Fruit fly (Drosophila melanogaster) whole organism, adult: ENCODE data around the gene bi.
A peak's percentile ranks its signal among the peaks of the same experiment; 100 is the strongest.

Experiments
- CG11617 ChIP-seq: fragments of 200-800 bp; sonication (Bioruptor generic); optimal IDR thresholded peaks from 2 replicates; lab custom pipeline; 2017; ENCODE audit warnings: mild to moderate bottlenecking, missing biosample characterization, missing genetic modification reagents, missing genetic modification characterization
- CG12768 ChIP-seq: fragments of 200-800 bp; sonication (Bioruptor generic); optimal IDR thresholded peaks from 2 replicates; lab custom pipeline; 2017; ENCODE audit warnings: missing biosample characterization, missing genetic modification characterization, mild to moderate bottlenecking, moderate library complexity, missing genetic modification reagents
- CG14711 ChIP-seq: fragments of 200-800 bp; sonication (Bioruptor generic); optimal IDR thresholded peaks from 2 replicates; lab custom pipeline; 2018; ENCODE audit warnings: missing biosample characterization, mild to moderate bottlenecking, missing genetic modification characterization, moderate library complexity
- CG1620 ChIP-seq: fragments of 200-800 bp; sonication (Bioruptor generic); optimal IDR thresholded peaks from 2 replicates; lab custom pipeline; 2016; ENCODE audit warnings: missing biosample characterization, missing genetic modification characterization
- CG33017 ChIP-seq: fragments of 200-800 bp; sonication (Bioruptor generic); optimal IDR thresholded peaks from 2 replicates; lab custom pipeline; 2018; ENCODE audit warnings: missing biosample characterization, mild to moderate bottlenecking, missing genetic modification characterization, moderate library complexity
- CG5204 ChIP-seq: fragments of 200-800 bp; sonication (Bioruptor generic); optimal IDR thresholded peaks from 2 replicates; lab custom pipeline; 2016; ENCODE audit warnings: missing biosample characterization, missing genetic modification characterization
- CG7045 ChIP-seq: fragments of 200-800 bp; sonication (Bioruptor generic); optimal IDR thresholded peaks from 2 replicates; lab custom pipeline; 2017; ENCODE audit warnings: missing biosample characterization, mild to moderate bottlenecking, missing genetic modification characterization
- CG7101 ChIP-seq: fragments of 200-800 bp; sonication (Bioruptor generic); optimal IDR thresholded peaks from 2 replicates; lab custom pipeline; 2018; ENCODE audit warnings: missing biosample characterization, mild to moderate bottlenecking, missing genetic modification characterization, moderate library complexity
- Clk ChIP-seq: fragments of 200-800 bp; sonication (Bioruptor generic); optimal IDR thresholded peaks from 2 replicates; lab custom pipeline; 2017; ENCODE audit warnings: missing biosample characterization, missing genetic modification characterization
- Crg-1 ChIP-seq: fragments of 200-800 bp; sonication (Bioruptor generic); optimal IDR thresholded peaks from 2 replicates; lab custom pipeline; 2016; ENCODE audit warnings: missing biosample characterization, missing genetic modification characterization
- Hr96 ChIP-seq: fragments of 200-800 bp; sonication (Bioruptor generic); optimal IDR thresholded peaks from 2 replicates; lab custom pipeline; 2016; ENCODE audit warnings: missing biosample characterization, missing genetic modification characterization
- Mnt ChIP-seq: fragments of 200-800 bp; sonication (Bioruptor generic); optimal IDR thresholded peaks from 2 replicates; lab custom pipeline; 2016; ENCODE audit warnings: missing biosample characterization, mild to moderate bottlenecking, missing genetic modification characterization
- bab1 ChIP-seq: fragments of 200-800 bp; sonication (Bioruptor generic); optimal IDR thresholded peaks from 3 replicates; lab custom pipeline; 2019; ENCODE audit warnings: missing biosample characterization, mild to moderate bottlenecking, missing genetic modification characterization, moderate library complexity
- cic ChIP-seq: fragments of 200-800 bp; sonication (Bioruptor generic); optimal IDR thresholded peaks from 2 replicates; lab custom pipeline; 2017; ENCODE audit warnings: missing biosample characterization, mild to moderate bottlenecking, missing genetic modification characterization, moderate library complexity
- cnc ChIP-seq, 2 experiments: fragments of >200 bp; optimal IDR thresholded peaks; 2 replicates each; lab custom pipeline; 2017
- kay ChIP-seq: fragments of 200-800 bp; sonication (Bioruptor generic); peaks from one replicate; lab custom pipeline; 2016; ENCODE audit warnings: missing biosample characterization, missing genetic modification characterization, borderline replicate concordance
- ovo ChIP-seq: fragments of 200-800 bp; sonication (Bioruptor generic); optimal IDR thresholded peaks from 2 replicates; lab custom pipeline; 2016; ENCODE audit warnings: missing biosample characterization, missing genetic modification characterization
- pad ChIP-seq: fragments of 200-800 bp; sonication (Bioruptor generic); optimal IDR thresholded peaks from 3 replicates; lab custom pipeline; 2017; ENCODE audit warnings: missing biosample characterization, missing genetic modification characterization, mild to moderate bottlenecking, moderate library complexity, missing genetic modification reagents
- tj ChIP-seq: fragments of 200-800 bp; sonication (Bioruptor generic); optimal IDR thresholded peaks from 3 replicates; lab custom pipeline; 2017; ENCODE audit warnings: missing biosample characterization, mild to moderate bottlenecking, missing genetic modification characterization, moderate library complexity
- toe ChIP-seq: fragments of 200-800 bp; sonication (Bioruptor generic); optimal IDR thresholded peaks from 2 replicates; lab custom pipeline; 2016; ENCODE audit warnings: missing biosample characterization, missing genetic modification characterization

The bi gene

DNA sequence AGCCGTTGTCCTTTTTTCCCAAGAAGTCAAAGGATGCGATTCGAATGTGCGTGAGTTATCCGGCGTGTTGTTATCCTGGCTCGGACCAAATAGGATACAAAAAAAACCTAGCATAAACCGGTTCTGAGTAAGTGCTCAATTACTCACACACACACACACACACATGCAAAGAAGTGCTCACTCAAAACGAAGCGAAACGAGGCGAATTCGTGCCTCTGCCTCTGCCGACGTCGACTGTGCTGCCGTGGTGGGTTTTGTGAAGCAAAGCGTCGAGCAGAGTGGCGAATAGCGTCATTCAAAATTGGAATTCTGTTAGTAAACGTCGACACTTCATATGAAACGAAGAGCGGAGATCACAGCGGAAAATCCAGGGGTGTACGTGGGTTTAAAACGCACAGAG, at the start of gene bi:
Gene bi, plus strand, starts transcription at position 311 of the 400 bp plus-strand sequence.
- TF ChIP-seq cic (GFP tag; lab: Kevin White, UChicago): no peak
- no peak for TF ChIP-seq CG5204
- no peak for TF ChIP-seq CG7045 (GFP tag; lab: Kevin White, UChicago)
- no peak for TF ChIP-seq Mnt (GFP tag; lab: Kevin White, UChicago)
- TF ChIP-seq CG14711 (tag; lab: Kevin White, UChicago): no peak
- TF ChIP-seq Clk: no peak
- TF ChIP-seq cnc (optimal IDR thresholded peaks at IDR 0.05; lab: Kevin White, UChicago): no peak
- no peak for TF ChIP-seq bab1 (GFP tag; lab: Kevin White, UChicago)
- no peak for TF ChIP-seq toe (GFP tag; lab: Kevin White, UChicago)
- no peak for TF ChIP-seq CG7101 (tag; lab: Kevin White, UChicago)
- TF ChIP-seq kay (GFP tag; lab: Kevin White, UChicago): no peak
- no peak for TF ChIP-seq tj (GFP tag; lab: Kevin White, UChicago)
- no peak for TF ChIP-seq CG11617 (GFP tag; lab: Kevin White, UChicago)
- TF ChIP-seq CG12768: no peak
- TF ChIP-seq Crg-1 (GFP tag; lab: Kevin White, UChicago): no peak
- no peak for TF ChIP-seq ovo

DNA sequence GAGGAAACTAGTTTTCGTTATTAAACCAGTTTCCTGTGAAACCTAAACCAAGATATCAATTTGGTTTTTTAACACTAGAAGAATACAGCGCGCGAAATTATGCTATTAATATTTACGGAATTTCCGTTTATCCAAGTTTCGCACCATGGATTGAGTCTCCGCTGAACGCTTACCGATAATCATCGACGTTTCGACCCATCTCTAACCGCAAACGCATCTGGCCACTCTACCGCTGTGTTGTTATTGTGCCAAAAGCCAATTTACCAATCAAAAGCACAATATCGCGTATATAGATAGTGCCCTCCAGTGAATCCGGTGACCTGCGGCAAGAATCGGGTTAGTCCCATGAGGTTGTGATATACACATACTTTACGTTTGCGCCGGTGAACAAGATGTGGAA, 46.5 kb upstream of the bi start, which contains the start of gene CG3626:
Gene CG3626, plus strand, starts transcription at position 222 of the 400 bp plus-strand sequence.
- TF ChIP-seq cnc (optimal IDR thresholded peaks at IDR 0.05; lab: Kevin White, UChicago): no peak
- peak; percentile 37 for TF ChIP-seq CG7101 (tag; lab: Kevin White, UChicago)
- peak; percentile 53 for TF ChIP-seq bab1 (GFP tag; lab: Kevin White, UChicago)

DNA sequence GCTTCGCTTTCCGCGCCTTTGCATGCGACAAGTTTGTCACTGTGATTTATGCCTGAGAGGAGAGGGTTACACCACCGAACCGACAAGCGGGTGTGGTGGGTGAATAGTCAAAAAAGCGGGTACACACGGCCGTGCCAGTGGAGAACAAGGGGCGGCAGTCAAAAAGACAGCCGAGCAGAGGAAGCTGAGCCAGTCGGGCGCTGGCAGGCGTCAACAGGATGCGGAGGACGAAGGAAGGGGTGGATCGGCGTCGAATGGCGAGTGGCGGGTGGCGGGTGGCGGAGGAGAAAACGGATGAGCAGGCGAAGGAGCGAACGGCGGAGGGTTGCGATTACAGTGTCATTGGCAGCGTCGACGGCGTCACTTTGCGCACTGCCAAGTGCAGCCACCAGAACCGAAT, 37.1 kb upstream of the bi start:
- no peak for TF ChIP-seq CG7101 (tag; lab: Kevin White, UChicago)
- TF ChIP-seq cic (GFP tag; lab: Kevin White, UChicago): no peak
- no peak for TF ChIP-seq CG12768
- no peak for TF ChIP-seq CG7045 (GFP tag; lab: Kevin White, UChicago)

DNA sequence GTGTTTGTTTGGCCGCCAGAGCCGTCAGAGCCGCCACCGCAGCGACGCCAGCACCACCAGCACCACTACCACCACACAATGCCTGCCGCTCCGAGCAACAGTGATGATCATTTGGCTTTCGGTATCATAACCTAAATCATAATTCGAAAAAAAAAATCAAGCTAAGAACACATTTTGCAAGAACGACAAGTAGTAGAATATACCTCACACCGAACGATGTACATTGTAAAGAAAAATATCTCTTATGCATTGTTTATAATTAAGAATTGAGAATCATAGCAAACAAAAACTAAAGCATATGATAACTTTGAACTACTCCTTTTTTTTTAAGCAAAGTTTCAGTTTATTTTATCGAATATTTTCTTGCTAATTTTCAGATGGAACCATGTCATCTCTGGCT, 32.3 kb upstream of the bi start:
- no peak for TF ChIP-seq CG7045 (GFP tag; lab: Kevin White, UChicago)

DNA sequence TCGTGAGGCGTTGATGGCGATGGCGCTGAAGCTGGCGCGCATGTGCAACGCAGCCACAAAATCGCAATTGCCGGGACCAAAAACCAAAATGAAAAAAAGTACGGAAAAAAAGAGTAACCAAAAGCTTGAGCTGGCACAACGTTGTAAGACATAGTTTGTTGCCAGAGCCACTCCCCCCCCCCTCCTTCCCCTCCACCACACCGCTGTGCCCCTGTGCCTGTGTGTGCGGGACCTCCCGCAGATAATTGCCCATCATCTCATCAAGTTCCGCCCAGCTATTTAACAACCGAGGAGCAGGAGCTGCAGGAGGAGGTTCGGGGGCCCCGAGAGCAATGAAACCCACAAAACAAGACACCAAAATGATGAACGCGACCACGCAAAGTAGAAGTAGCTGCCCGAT, 31.5 kb upstream of the bi start:
- TF ChIP-seq cic (GFP tag; lab: Kevin White, UChicago): no peak
- no peak for TF ChIP-seq CG7045 (GFP tag; lab: Kevin White, UChicago)
- no peak for TF ChIP-seq Hr96
- TF ChIP-seq CG14711 (tag; lab: Kevin White, UChicago): no peak
- no peak for TF ChIP-seq ovo
- no peak for TF ChIP-seq CG7101 (tag; lab: Kevin White, UChicago)
- no peak for TF ChIP-seq kay (GFP tag; lab: Kevin White, UChicago)
- no peak for TF ChIP-seq Clk

DNA sequence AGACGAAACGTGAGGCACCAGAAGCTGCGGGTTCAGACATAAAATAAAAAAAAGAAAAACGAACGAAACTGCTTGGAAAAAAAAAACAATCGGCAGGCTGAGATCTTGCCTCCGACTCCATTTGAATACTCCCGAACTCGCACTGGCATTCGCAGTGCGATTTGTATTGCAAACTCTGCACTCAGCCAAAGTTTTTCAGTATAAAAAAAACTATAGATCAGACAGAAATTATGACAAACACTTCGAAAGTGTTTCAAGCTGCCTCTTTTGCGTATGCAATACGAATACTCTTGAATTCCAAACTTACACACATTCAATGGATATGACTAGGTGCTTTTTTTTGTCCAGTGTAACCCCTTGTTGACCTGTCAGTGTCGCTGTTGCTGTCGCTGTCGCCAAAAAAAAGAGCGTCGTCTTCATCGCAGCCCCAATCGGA, 21.3 kb upstream of the bi start:
- no peak for TF ChIP-seq toe (GFP tag; lab: Kevin White, UChicago)
- TF ChIP-seq Hr96: no peak
- TF ChIP-seq Crg-1 (GFP tag; lab: Kevin White, UChicago): no peak
- TF ChIP-seq cic (GFP tag; lab: Kevin White, UChicago): no peak
- TF ChIP-seq CG7045 (GFP tag; lab: Kevin White, UChicago): no peak
- TF ChIP-seq CG11617 (GFP tag; lab: Kevin White, UChicago): no peak
- TF ChIP-seq Clk: no peak
- TF ChIP-seq CG5204: no peak
- TF ChIP-seq ovo: no peak
- no peak for TF ChIP-seq CG33017
- TF ChIP-seq pad (GFP tag; lab: Kevin White, UChicago): no peak
- no peak for TF ChIP-seq CG12768
- TF ChIP-seq CG1620: no peak
- no peak for TF ChIP-seq Mnt (GFP tag; lab: Kevin White, UChicago)
- TF ChIP-seq cnc (optimal IDR thresholded peaks at IDR 0.05; lab: Kevin White, UChicago): no peak
- TF ChIP-seq bab1 (GFP tag; lab: Kevin White, UChicago): no peak

DNA sequence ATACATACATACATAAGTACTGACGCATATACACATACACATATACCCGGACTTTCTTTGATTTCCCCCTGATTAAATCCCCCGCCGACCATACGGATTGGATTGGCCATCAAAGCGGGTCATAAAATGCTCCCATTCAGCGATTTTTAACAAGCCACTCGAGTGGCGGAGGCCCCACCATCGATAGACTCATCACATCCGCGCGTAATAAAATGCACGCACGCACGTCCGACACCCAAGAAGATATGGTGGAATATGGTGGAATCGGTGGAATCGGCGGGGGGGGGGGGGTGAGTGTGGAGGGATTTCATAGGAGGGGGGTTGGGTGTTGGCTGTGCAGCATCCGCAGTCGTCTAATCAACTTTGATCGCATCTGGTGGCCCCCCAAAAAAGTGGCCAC, 13.0 kb upstream of the bi start:
- no peak for TF ChIP-seq bab1 (GFP tag; lab: Kevin White, UChicago)

DNA sequence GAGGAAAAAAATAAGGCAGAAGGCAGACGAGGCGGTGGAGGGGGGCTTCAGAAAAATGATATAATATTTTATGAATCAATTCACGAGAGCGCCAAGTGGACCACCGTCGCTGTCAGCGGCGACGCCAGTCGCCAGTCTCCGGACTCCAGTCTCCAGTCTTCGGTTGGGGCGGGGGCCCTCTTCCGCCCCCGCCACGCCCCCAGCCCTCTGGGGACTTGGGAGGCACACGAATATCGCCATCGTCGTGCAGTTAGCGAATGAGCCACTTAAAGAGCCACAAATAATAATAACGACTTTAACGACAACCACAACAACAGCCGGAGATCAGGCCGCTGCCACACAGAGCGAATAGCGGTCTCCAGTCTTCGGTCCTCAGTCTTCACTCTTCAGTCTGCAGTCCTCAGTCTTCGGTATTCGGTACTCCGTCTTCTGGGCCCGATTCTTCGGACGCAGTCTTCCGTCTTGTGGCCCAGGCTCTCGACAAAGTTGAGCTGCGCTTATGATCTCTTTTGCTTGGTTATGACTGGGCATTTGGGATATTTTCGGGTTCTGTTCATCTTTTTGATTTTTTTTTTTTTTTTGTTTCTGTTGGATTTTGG, 11.0 kb upstream of the bi start:
- no peak for TF ChIP-seq bab1 (GFP tag; lab: Kevin White, UChicago)
- TF ChIP-seq pad (GFP tag; lab: Kevin White, UChicago): no peak
- TF ChIP-seq cnc (optimal IDR thresholded peaks at IDR 0.05; lab: Kevin White, UChicago): no peak
- no peak for TF ChIP-seq Hr96
- no peak for TF ChIP-seq CG11617 (GFP tag; lab: Kevin White, UChicago)
- TF ChIP-seq CG14711 (tag; lab: Kevin White, UChicago): no peak
- TF ChIP-seq cic (GFP tag; lab: Kevin White, UChicago): no peak
- no peak for TF ChIP-seq CG7045 (GFP tag; lab: Kevin White, UChicago)
- no peak for TF ChIP-seq ovo
- no peak for TF ChIP-seq kay (GFP tag; lab: Kevin White, UChicago)
- TF ChIP-seq CG33017: no peak
- TF ChIP-seq Mnt (GFP tag; lab: Kevin White, UChicago): no peak
- no peak for TF ChIP-seq CG7101 (tag; lab: Kevin White, UChicago)
- TF ChIP-seq Clk: no peak
- no peak for TF ChIP-seq CG5204
